Worm (Caenorhabditis elegans) whole organism, mixed stage, embryonic: Measurements from ENCODE around the gene F10E9.12.

Source experiments
- drap-1 ChIP-seq: fragments of 200-800 bp; sonication (Bioruptor generic); optimal IDR thresholded peaks from 3 replicates; lab custom pipeline; 2018; ENCODE audit warnings: mild to moderate bottlenecking, missing genetic modification characterization, missing compliant biosample characterization
- elt-3 ChIP-seq: fragments of 150-350 bp; optimal IDR thresholded peaks from 2 replicates; lab custom pipeline; 2014; ENCODE audit warnings: missing biosample characterization, missing genetic modification characterization
- hlh-1 ChIP-seq: fragments of 150-350 bp; optimal IDR thresholded peaks from 2 replicates; lab custom pipeline; 2014; ENCODE audit warnings: missing biosample characterization, missing genetic modification reagents, missing genetic modification characterization
- lsy-2 ChIP-seq: fragments of 150-350 bp; optimal IDR thresholded peaks from 2 replicates; lab custom pipeline; 2014; ENCODE audit warnings: missing biosample characterization, missing genetic modification characterization
- nhr-12 ChIP-seq: fragments of 150-350 bp; optimal IDR thresholded peaks from 2 replicates; lab custom pipeline; 2014; ENCODE audit warnings: missing biosample characterization, missing genetic modification characterization
- nhr-76 ChIP-seq: sonication (generic microtip); optimal IDR thresholded peaks from 2 replicates; lab custom pipeline; 2017; ENCODE audit warnings: missing biosample characterization, missing genetic modification characterization
- pha-4 ChIP-seq: fragments of 150-350 bp; optimal IDR thresholded peaks from 2 replicates; lab custom pipeline; 2018; ENCODE audit warnings: missing biosample characterization, missing genetic modification reagents, missing genetic modification characterization

DNA sequence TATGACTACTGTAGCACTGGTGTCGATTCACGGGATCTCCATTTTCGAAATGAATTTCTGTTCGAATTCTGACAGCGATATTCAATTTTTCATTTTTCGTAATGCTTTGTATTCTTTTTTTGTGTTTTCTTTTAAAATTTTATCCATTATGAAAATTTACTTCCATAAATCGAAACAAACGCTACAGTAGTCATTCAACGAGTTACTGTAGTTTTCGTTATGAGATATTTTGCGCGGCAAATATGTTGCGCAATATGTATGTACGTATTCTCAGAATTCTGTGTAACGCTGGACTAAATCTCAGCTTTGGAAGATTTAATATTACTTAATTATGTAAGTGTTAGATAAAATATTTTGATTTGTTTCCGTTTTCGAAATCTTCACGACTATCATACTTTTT, 44.8 kb downstream of the F10E9.12 start:
- TF ChIP-seq lsy-2 (tag; lab: Kevin White, UChicago): no peak
- TF ChIP-seq nhr-76: no peak
- no peak for TF ChIP-seq nhr-12 (tag; lab: Kevin White, UChicago)
- TF ChIP-seq elt-3 (tag; lab: Kevin White, UChicago): no peak
- TF ChIP-seq pha-4 (tag; lab: Kevin White, UChicago): no peak
- no peak for TF ChIP-seq drap-1
- TF ChIP-seq hlh-1 (tag; lab: Kevin White, UChicago): no peak
